Worm (Caenorhabditis elegans): ENCODE data around the gene mks-2.

- TF ChIP-seq lsy-2 (tag; optimal IDR thresholded peaks at IDR 0.05) (no peak), nhr-11 (tag; optimal IDR thresholded peaks at IDR 0.05) (no peak), ama-1 (optimal IDR thresholded peaks at IDR 0.05) (no peak), lin-39 (tag; optimal IDR thresholded peaks at IDR 0.05) (no peak)
These were observed 20.8 kb downstream of the mks-2 start, which contains the start of gene szy-4 for ce11 chrII:6198468-6198867.
